Worm (Caenorhabditis elegans): Measurements from ENCODE around the gene F21E9.2.

F21E9.2 gene

ce11 chrX:1321044-1321443 lies 8.7 kb downstream of the F21E9.2 start, which contains the start of gene pdk-1:
Gene pdk-1, plus strand, starts transcription at chrX:1321344.
- no peak for TF ChIP-seq F13H6.1 (tag; optimal IDR thresholded peaks at IDR 0.05)
- no peak for TF ChIP-seq ceh-22 (tag; optimal IDR thresholded peaks at IDR 0.05)
- no peak for TF ChIP-seq unc-42 (tag; optimal IDR thresholded peaks at IDR 0.05)
- TF ChIP-seq tbx-7 (tag; optimal IDR thresholded peaks at IDR 0.05) = no peak
- TF ChIP-seq npax-4 (tag; optimal IDR thresholded peaks at IDR 0.05) = no peak
- no peak for TF ChIP-seq ref-2 (tag; optimal IDR thresholded peaks at IDR 0.05)
- no peak for TF ChIP-seq ets-4 (tag; optimal IDR thresholded peaks at IDR 0.05)
- no peak for TF ChIP-seq hlh-6 (tag; optimal IDR thresholded peaks at IDR 0.05)
- TF ChIP-seq Y22D7AL.16 (tag; optimal IDR thresholded peaks at IDR 0.05) = no peak

- TF ChIP-seq sdc-2 (tag; optimal IDR thresholded peaks at IDR 0.05) (peak; percentile 94), ceh-18 (tag; optimal IDR thresholded peaks at IDR 0.05) (peak; percentile 70), lim-6 (tag; optimal IDR thresholded peaks at IDR 0.05) (peak; percentile 28), eyg-1 (tag; optimal IDR thresholded peaks at IDR 0.05) (peak; percentile 24), nfya-1 (tag; optimal IDR thresholded peaks at IDR 0.05) (peak; percentile 30), ceh-6 (GFP tag; optimal IDR thresholded peaks at IDR 0.05) (no peak), ceh-22 (tag; optimal IDR thresholded peaks at IDR 0.05) (no peak), fax-1 (tag; optimal IDR thresholded peaks at IDR 0.05) (peak; percentile 51), pros-1 (tag; optimal IDR thresholded peaks at IDR 0.05) (peak; percentile 82), elt-2 (tag; optimal IDR thresholded peaks at IDR 0.05) (peak; percentile 87), dve-1 (tag; optimal IDR thresholded peaks at IDR 0.05) (peak; percentile 35), ceh-19 (GFP tag; optimal IDR thresholded peaks at IDR 0.05) (peak; percentile 8), F13H6.1 (tag; optimal IDR thresholded peaks at IDR 0.05) (peak; percentile 61), ceh-31 (tag; optimal IDR thresholded peaks at IDR 0.05) (peak; percentile 68), pax-1 (tag; optimal IDR thresholded peaks at IDR 0.05) (no peak), K02D7.2 (tag; optimal IDR thresholded peaks at IDR 0.05) (no peak), pat-9 (tag; optimal IDR thresholded peaks at IDR 0.05) (peak; percentile 13), fkh-6 (tag; optimal IDR thresholded peaks at IDR 0.05) (no peak), ahr-1 (tag; optimal IDR thresholded peaks at IDR 0.05) (peak; percentile 1), ceh-9 (tag; optimal IDR thresholded peaks at IDR 0.05) (no peak), ceh-48 (tag; optimal IDR thresholded peaks at IDR 0.05) (peak; percentile 41), rnt-1 (tag; optimal IDR thresholded peaks at IDR 0.05) (peak; percentile 46), tbx-2 (tag; optimal IDR thresholded peaks at IDR 0.05) (peak; percentile 81), zip-5 (tag; optimal IDR thresholded peaks at IDR 0.05) (no peak), ceh-2 (tag; optimal IDR thresholded peaks at IDR 0.05) (peak; percentile 43), ref-2 (tag; optimal IDR thresholded peaks at IDR 0.05) (peak; percentile 76), hlh-8 (tag; optimal IDR thresholded peaks at IDR 0.05) (peak; percentile 9), npax-4 (tag; optimal IDR thresholded peaks at IDR 0.05) (no peak), C38D4.7 (GFP tag; optimal IDR thresholded peaks at IDR 0.05) (no peak), C08G9.2 (tag; optimal IDR thresholded peaks at IDR 0.05) (peak; percentile 61), ceh-30 (tag; optimal IDR thresholded peaks at IDR 0.05) (no peak), madf-2 (tag; optimal IDR thresholded peaks at IDR 0.05) (peak; percentile 26), unc-42 (tag; optimal IDR thresholded peaks at IDR 0.05) (peak; percentile 41), pqm-1 (tag; optimal IDR thresholded peaks at IDR 0.05) (peak; percentile 70), ama-1 (optimal IDR thresholded peaks at IDR 0.05) (no peak), syd-9 (tag; optimal IDR thresholded peaks at IDR 0.05) (no peak), pha-2 (tag; optimal IDR thresholded peaks at IDR 0.05) (peak; percentile 19), ets-4 (tag; optimal IDR thresholded peaks at IDR 0.05) (peak; percentile 36), ttx-3 (tag; optimal IDR thresholded peaks at IDR 0.05) (no peak), Y22D7AL.16 (tag; optimal IDR thresholded peaks at IDR 0.05) (no peak), ceh-34 (tag; optimal IDR thresholded peaks at IDR 0.05) (peak; percentile 34), nhr-11 (tag; optimal IDR thresholded peaks at IDR 0.05) (no peak), ceh-45 (GFP tag; IDR thresholded peaks at IDR 0.05) (no peak)
Observed at ce11 chrX:1319708-1320107, 10.0 kb downstream of the F21E9.2 start.

Data from whole organism, late embryonic.